Fruit fly (Drosophila melanogaster) whole organism, embryonic: ENCODE results near the gene CG43438.
A peak's percentile ranks its signal among the peaks of the same experiment; 100 is the strongest.

ENCODE experiments used
- Abd-B ChIP-seq: fragments of 200-800 bp; sonication (Bioruptor generic); optimal IDR thresholded peaks from 2 replicates; lab custom pipeline; 2018; ENCODE audit warnings: missing biosample characterization, mild to moderate bottlenecking, missing genetic modification characterization, moderate library complexity
- Bgb ChIP-seq: fragments of 200-800 bp; sonication (Bioruptor generic); IDR thresholded peaks from 2 replicates; pipeline ENCODE4 v1.3.6; 2022; ENCODE audit warnings: missing biosample characterization, missing genetic modification characterization; ENCODE audit not compliant: partially characterized antibody
- BtbVII ChIP-seq: fragments of 200-800 bp; sonication (Bioruptor generic); optimal IDR thresholded peaks from 3 replicates; lab custom pipeline; 2017; ENCODE audit warnings: missing biosample characterization, mild to moderate bottlenecking, missing genetic modification characterization
- CG10147 ChIP-seq: fragments of 200-800 bp; sonication (Bioruptor generic); optimal IDR thresholded peaks from 2 replicates; lab custom pipeline; 2019; ENCODE audit warnings: missing biosample characterization, mild to moderate bottlenecking, missing genetic modification characterization, moderate library complexity
- CG10366 ChIP-seq: fragments of 200-800 bp; sonication (Bioruptor generic); IDR thresholded peaks from 2 replicates; pipeline ENCODE4 v1.3.6; 2022; ENCODE audit warnings: missing biosample characterization, missing genetic modification characterization
- CG13287 ChIP-seq: fragments of 200-800 bp; sonication (Bioruptor generic); IDR thresholded peaks from 2 replicates; pipeline ENCODE4 v1.3.6; 2022; ENCODE audit warnings: missing biosample characterization, missing genetic modification characterization; ENCODE audit not compliant: partially characterized antibody
- CG17186 ChIP-seq: fragments of 200-800 bp; sonication (Bioruptor generic); optimal IDR thresholded peaks from 3 replicates; lab custom pipeline; 2017; ENCODE audit warnings: missing biosample characterization, missing genetic modification reagents, missing genetic modification characterization
- CG17385 ChIP-seq: fragments of 200-800 bp; sonication (Bioruptor generic); optimal IDR thresholded peaks from 3 replicates; lab custom pipeline; 2018; ENCODE audit warnings: missing biosample characterization, mild to moderate bottlenecking, missing genetic modification characterization
- CG17612 ChIP-seq: fragments of 200-800 bp; sonication (Bioruptor generic); IDR thresholded peaks from 2 replicates; pipeline ENCODE4 v1.3.6; 2022; ENCODE audit warnings: missing biosample characterization, missing genetic modification characterization
- CG18476 ChIP-seq: fragments of 200-800 bp; sonication (Bioruptor generic); optimal IDR thresholded peaks from 2 replicates; lab custom pipeline; 2016; ENCODE audit warnings: missing biosample characterization, mild to moderate bottlenecking, missing genetic modification characterization
- CG30431 ChIP-seq: fragments of 200-800 bp; sonication (Bioruptor generic); optimal IDR thresholded peaks from 2 replicates; lab custom pipeline; 2017; ENCODE audit warnings: missing biosample characterization, missing genetic modification characterization
- CG33213 ChIP-seq: fragments of 200-800 bp; sonication (Bioruptor generic); optimal IDR thresholded peaks from 3 replicates; lab custom pipeline; 2016; ENCODE audit warnings: missing biosample characterization, missing genetic modification characterization
- CG34422 ChIP-seq: fragments of 200-800 bp; sonication (Bioruptor generic); IDR thresholded peaks from 3 replicates; pipeline ENCODE4 v1.3.6; 2022; ENCODE audit warnings: missing biosample characterization, missing genetic modification characterization
- CG42726 ChIP-seq: fragments of 200-800 bp; sonication (Bioruptor generic); IDR thresholded peaks from 2 replicates; pipeline ENCODE4 v1.3.6; 2022; ENCODE audit warnings: missing biosample characterization, missing genetic modification characterization; ENCODE audit not compliant: partially characterized antibody
- CG4617 ChIP-seq: fragments of 200-800 bp; sonication (Bioruptor generic); optimal IDR thresholded peaks from 3 replicates; lab custom pipeline; 2016; ENCODE audit warnings: missing biosample characterization, missing genetic modification characterization, borderline replicate concordance
- CG4707 ChIP-seq: fragments of 200-800 bp; sonication (Bioruptor generic); optimal IDR thresholded peaks from 2 replicates; lab custom pipeline; 2018; ENCODE audit warnings: missing biosample characterization, mild to moderate bottlenecking, missing genetic modification characterization, moderate library complexity
- CG7372 ChIP-seq: fragments of 200-800 bp; sonication (Bioruptor generic); IDR thresholded peaks from 2 replicates; pipeline ENCODE4 v1.3.6; 2022; ENCODE audit warnings: missing biosample characterization, missing genetic modification characterization
- CTCF ChIP-seq: fragments of 200-800 bp; sonication (Bioruptor generic); optimal IDR thresholded peaks from 2 replicates; lab custom pipeline; 2017; ENCODE audit warnings: missing biosample characterization, mild to moderate bottlenecking, missing genetic modification characterization, moderate library complexity
- Fer1 ChIP-seq: fragments of 200-800 bp; sonication (Bioruptor generic); optimal IDR thresholded peaks from 2 replicates; lab custom pipeline; 2017; ENCODE audit warnings: missing biosample characterization, mild to moderate bottlenecking, missing genetic modification characterization
- HLH3B ChIP-seq: fragments of 200-800 bp; sonication (Bioruptor generic); IDR thresholded peaks from 2 replicates; pipeline ENCODE4 v1.3.6; 2022; ENCODE audit warnings: missing biosample characterization, missing genetic modification characterization
- HLH4C ChIP-seq: fragments of 200-800 bp; sonication (Bioruptor generic); IDR thresholded peaks from 3 replicates; pipeline ENCODE4 v1.3.6; 2022; ENCODE audit warnings: missing biosample characterization, missing genetic modification characterization; ENCODE audit not compliant: partially characterized antibody
- HmgD ChIP-seq: fragments of 200-800 bp; sonication (Bioruptor generic); optimal IDR thresholded peaks from 3 replicates; lab custom pipeline; 2016; ENCODE audit warnings: missing biosample characterization, missing genetic modification characterization
- HmgZ ChIP-seq: fragments of 200-800 bp; sonication (Bioruptor generic); optimal IDR thresholded peaks from 2 replicates; lab custom pipeline; 2018; ENCODE audit warnings: missing biosample characterization, mild to moderate bottlenecking, missing genetic modification characterization
- Hr39 ChIP-seq: fragments of >200 bp; optimal IDR thresholded peaks from 2 replicates; lab custom pipeline; 2017
- PHDP ChIP-seq: fragments of 200-800 bp; sonication (Bioruptor generic); optimal IDR thresholded peaks from 3 replicates; lab custom pipeline; 2018; ENCODE audit warnings: missing biosample characterization, mild to moderate bottlenecking, missing genetic modification characterization, moderate library complexity
- Sin3A ChIP-seq: fragments of >200 bp; optimal IDR thresholded peaks from 2 replicates; lab custom pipeline; 2018
- Sry-β ChIP-seq: fragments of 200-800 bp; sonication (Bioruptor generic); optimal IDR thresholded peaks from 2 replicates; lab custom pipeline; 2018; ENCODE audit warnings: missing biosample characterization, mild to moderate bottlenecking, missing genetic modification characterization, moderate library complexity
- Ssrp ChIP-seq: fragments of 200-800 bp; sonication (Bioruptor generic); optimal IDR thresholded peaks from 2 replicates; lab custom pipeline; 2018; ENCODE audit warnings: missing biosample characterization, mild to moderate bottlenecking, missing genetic modification characterization, moderate library complexity
- YL-1 ChIP-seq: fragments of 200-800 bp; sonication (Bioruptor generic); optimal IDR thresholded peaks from 3 replicates; lab custom pipeline; 2017; ENCODE audit warnings: missing biosample characterization, mild to moderate bottlenecking, missing genetic modification characterization
- amos ChIP-seq: fragments of 200-800 bp; sonication (Bioruptor generic); IDR thresholded peaks from 2 replicates; pipeline ENCODE4 v1.3.6; 2022; ENCODE audit warnings: missing biosample characterization, missing genetic modification characterization; ENCODE audit not compliant: partially characterized antibody
- btn ChIP-seq: fragments of 200-800 bp; sonication (Bioruptor generic); optimal IDR thresholded peaks from 2 replicates; lab custom pipeline; 2016; ENCODE audit warnings: missing biosample characterization, missing genetic modification characterization
- caup ChIP-seq: fragments of 200-800 bp; sonication (Bioruptor generic); optimal IDR thresholded peaks from 3 replicates; lab custom pipeline; 2017; ENCODE audit warnings: missing biosample characterization, mild to moderate bottlenecking, missing genetic modification characterization, moderate library complexity; ENCODE audit not compliant: severe bottlenecking
- chinmo ChIP-seq: fragments of 200-800 bp; sonication (Bioruptor generic); IDR thresholded peaks from 4 replicates; pipeline ENCODE4 v1.3.6; 2022; ENCODE audit warnings: missing biosample characterization, missing genetic modification characterization; ENCODE audit not compliant: partially characterized antibody
- chn ChIP-seq: fragments of 200-800 bp; sonication (Bioruptor generic); optimal IDR thresholded peaks from 2 replicates; lab custom pipeline; 2016; ENCODE audit warnings: missing biosample characterization, missing genetic modification characterization
- crp ChIP-seq, 2 experiments: fragments of 200-800 bp; sonication (Bioruptor generic); optimal IDR thresholded peaks; 2 replicates in 1 of 2; 3 replicates in 1 of 2; lab custom pipeline; 2017; ENCODE audit warnings: missing biosample characterization in 2 of 2, missing genetic modification characterization in 2 of 2, mild to moderate bottlenecking in 1 of 2, moderate library complexity in 1 of 2
- cwo ChIP-seq: fragments of 200-800 bp; sonication (Bioruptor generic); optimal IDR thresholded peaks from 3 replicates; lab custom pipeline; 2017; ENCODE audit warnings: missing biosample characterization, missing genetic modification characterization, mild to moderate bottlenecking, moderate library complexity, missing genetic modification reagents
- gfzf ChIP-seq: fragments of 200-800 bp; sonication (Bioruptor generic); optimal IDR thresholded peaks from 2 replicates; lab custom pipeline; 2016; ENCODE audit warnings: missing biosample characterization, mild to moderate bottlenecking, missing genetic modification characterization, moderate library complexity
- hbn ChIP-seq: fragments of 200-800 bp; sonication (Bioruptor generic); IDR thresholded peaks from 2 replicates; pipeline ENCODE4 v1.3.6; 2022; ENCODE audit warnings: missing biosample characterization, missing genetic modification characterization; ENCODE audit not compliant: partially characterized antibody
- ind ChIP-seq: fragments of 200-800 bp; sonication (Bioruptor generic); optimal IDR thresholded peaks from 3 replicates; lab custom pipeline; 2016; ENCODE audit warnings: missing biosample characterization, missing genetic modification characterization
- kah ChIP-seq: fragments of 200-800 bp; sonication (Bioruptor generic); optimal IDR thresholded peaks from 2 replicates; lab custom pipeline; 2018; ENCODE audit warnings: missing biosample characterization, mild to moderate bottlenecking, missing genetic modification characterization
- knrl ChIP-seq: fragments of 200-800 bp; sonication (Bioruptor generic); IDR thresholded peaks from 3 replicates; pipeline ENCODE4 v1.3.6; 2022; ENCODE audit warnings: missing biosample characterization, missing genetic modification characterization; ENCODE audit not compliant: partially characterized antibody
- otp ChIP-seq: fragments of 200-800 bp; sonication (Bioruptor generic); IDR thresholded peaks from 3 replicates; pipeline ENCODE4, ENCODE4 v1.3.6; 2022; ENCODE audit warnings: missing biosample characterization, missing genetic modification characterization
- pb ChIP-seq: fragments of 200-800 bp; sonication (Bioruptor generic); optimal IDR thresholded peaks from 3 replicates; lab custom pipeline; 2016; ENCODE audit warnings: missing biosample characterization, missing genetic modification characterization
- pita ChIP-seq: fragments of 200-800 bp; sonication (Bioruptor generic); optimal IDR thresholded peaks from 2 replicates; lab custom pipeline; 2017; ENCODE audit warnings: missing biosample characterization, mild to moderate bottlenecking, missing genetic modification characterization
- pros ChIP-seq: fragments of 200-800 bp; sonication (Bioruptor generic); optimal IDR thresholded peaks from 3 replicates; lab custom pipeline; 2019; ENCODE audit warnings: missing biosample characterization, mild to moderate bottlenecking, missing genetic modification characterization, moderate library complexity
- tll ChIP-seq, 2 experiments: fragments of 200-800 bp in 1 of 2; fragments of >200 bp in 1 of 2; sonication (Bioruptor generic) in 1 of 2; optimal IDR thresholded peaks; 2 replicates each; lab custom pipeline; 2017 to 2019; ENCODE audit warnings: missing biosample characterization in 2 of 2, missing genetic modification characterization in 2 of 2, mild to moderate bottlenecking in 1 of 2, moderate library complexity in 1 of 2
- vnd ChIP-seq: fragments of 200-800 bp; sonication (Bioruptor generic); IDR thresholded peaks from 3 replicates; pipeline ENCODE4 v1.3.6; 2022; ENCODE audit warnings: missing biosample characterization, missing genetic modification characterization; ENCODE audit not compliant: partially characterized antibody

CG43438 gene

dm6 chr2L:11516526-11517441 lies 19.2 kb upstream of the CG43438 start, which contains the start of the genes Dlg5 and CG4970 (continued):
- TF ChIP-seq pita (GFP tag; lab: Kevin White, UChicago) = peak; percentile 97
- TF ChIP-seq gfzf (GFP tag; lab: Kevin White, UChicago) = peak; percentile 89
- peak; percentile 33 for TF ChIP-seq CG4617 (GFP tag; lab: Kevin White, UChicago)
- TF ChIP-seq CG17186 (GFP tag; lab: Kevin White, UChicago) = peak; percentile 76
- TF ChIP-seq amos (GFP tag; lab: Robert Waterston, UW) = peak; percentile 84
- peak; percentile 85 for TF ChIP-seq chn (GFP tag; lab: Kevin White, UChicago)
- TF ChIP-seq Sin3A (lab: Kevin White, UChicago) = peak; percentile 56
- no peak for TF ChIP-seq Abd-B (GFP tag; lab: Kevin White, UChicago)
- TF ChIP-seq caup = no peak
- TF ChIP-seq Bgb (GFP tag; lab: Robert Waterston, UW) = peak; percentile 81
- TF ChIP-seq knrl (GFP tag; lab: Robert Waterston, UW) = peak; percentile 86
- peak; percentile 2 for TF ChIP-seq CG10147 (GFP tag; lab: Kevin White, UChicago)
- TF ChIP-seq chinmo (GFP tag; lab: Robert Waterston, UW) = peak; percentile 78; the same call in 2 of the 4 replicates
- TF ChIP-seq CG33213 (GFP tag; lab: Kevin White, UChicago) = peak; percentile 82
- no peak for TF ChIP-seq cwo
- peak; percentile 79 for TF ChIP-seq CG13287 (GFP tag; lab: Robert Waterston, UW)
- TF ChIP-seq Ssrp = no peak
- TF ChIP-seq btn = no peak
- TF ChIP-seq CG17612 (GFP tag; lab: Robert Waterston, UW) = no peak
- peak; percentile 61 for TF ChIP-seq kah (GFP tag; lab: Kevin White, UChicago)
- no peak for TF ChIP-seq CG4707 (GFP tag; lab: Kevin White, UChicago)
- TF ChIP-seq hbn (GFP tag; lab: Robert Waterston, UW) = peak; percentile 67; the same call in 1 of the 2 replicates
- no peak for TF ChIP-seq tll (GFP tag; optimal IDR thresholded peaks at IDR 0.05; lab: Kevin White, UChicago)
- peak; percentile 17 for TF ChIP-seq BtbVII (GFP tag; lab: Kevin White, UChicago)
- peak; percentile 55 for TF ChIP-seq vnd (GFP tag; lab: Robert Waterston, UW)
- TF ChIP-seq CG30431 (GFP tag; lab: Kevin White, UChicago) = no peak
- TF ChIP-seq Sry-β (GFP tag; lab: Kevin White, UChicago) = no peak
- peak; percentile 37 for TF ChIP-seq pros (GFP tag; lab: Kevin White, UChicago)
- TF ChIP-seq ind (GFP tag; lab: Kevin White, UChicago) = no peak
- peak; percentile 88 for TF ChIP-seq CTCF (GFP tag; lab: Kevin White, UChicago)
- no peak for TF ChIP-seq otp (GFP tag; lab: Robert Waterston, UW)
- TF ChIP-seq CG7372 (GFP tag; lab: Robert Waterston, UW) = 0 out of 2 replicates have a peak, but pooled peaks have one; percentile 12
- no peak for TF ChIP-seq CG17385
- TF ChIP-seq CG34422 = peak; percentile 88
- no peak for TF ChIP-seq CG10366 (GFP tag; lab: Robert Waterston, UW)
- TF ChIP-seq crp (GFP tag; optimal IDR thresholded peaks at IDR 0.05; lab: Kevin White, UChicago) = peak in 1 of 2 experiments; percentile 64
- TF ChIP-seq HLH3B (GFP tag; lab: Robert Waterston, UW) = no peak
- TF ChIP-seq PHDP (tag; lab: Kevin White, UChicago) = no peak
- no peak for TF ChIP-seq CG18476 (GFP tag; lab: Kevin White, UChicago)
- peak; percentile 23 for TF ChIP-seq HmgZ (tag; lab: Kevin White, UChicago)
- TF ChIP-seq YL-1 (GFP tag; lab: Kevin White, UChicago) = peak; percentile 85
- TF ChIP-seq pb = no peak
- TF ChIP-seq CG42726 = 0 out of 2 replicates have a peak, but pooled peaks have one; percentile 13
- no peak for TF ChIP-seq Fer1 (GFP tag; lab: Kevin White, UChicago)
- no peak for TF ChIP-seq Hr39 (lab: Kevin White, UChicago)
- peak; percentile 73 for TF ChIP-seq HLH4C (GFP tag; lab: Robert Waterston, UW)
- peak; percentile 60 for TF ChIP-seq HmgD
